Worm (Caenorhabditis elegans) whole organism, L4/young adult: Measurements from ENCODE around the gene C08F1.12.

Experiments used
- W03F9.2 ChIP-seq: fragments of 150-350 bp; optimal IDR thresholded peaks from 2 replicates; lab custom pipeline; 2014; ENCODE audit warnings: missing biosample characterization, missing genetic modification characterization
- dao-5 ChIP-seq: sonication (generic microtip); optimal IDR thresholded peaks from 2 replicates; lab custom pipeline; 2016; ENCODE audit warnings: missing genotype, missing genetic modification characterization, moderate library complexity, missing compliant biosample characterization
- him-1 ChIP-seq: sonication (generic microtip); optimal IDR thresholded peaks from 2 replicates; lab custom pipeline; 2016; ENCODE audit warnings: missing genotype, missing genetic modification reagents, missing genetic modification characterization, missing compliant biosample characterization

Gene C08F1.12

DNA sequence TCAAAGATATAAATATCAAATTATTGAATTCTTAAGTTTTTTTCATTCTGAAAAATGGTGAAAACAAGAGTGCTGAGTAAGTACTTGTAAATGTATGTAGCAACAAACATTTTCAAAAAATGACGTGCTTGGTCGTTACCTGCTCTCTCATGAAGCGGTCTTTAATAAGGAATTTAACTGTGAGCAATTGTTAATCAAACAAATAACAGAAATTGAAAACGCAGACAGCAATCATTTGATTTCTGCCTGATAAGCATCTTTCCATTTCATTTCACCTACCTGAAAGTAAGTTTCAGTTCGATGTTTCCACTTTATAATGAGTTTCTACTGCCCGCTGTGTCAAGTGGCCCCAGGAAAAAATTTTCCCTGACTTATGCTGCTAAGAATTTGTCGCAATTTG is 43.2 kb downstream of the C08F1.12 start, which contains the start of gene math-28:
math-28 (plus strand) TSS at position 301 of the 400 bp plus-strand sequence.
- no peak for TF ChIP-seq him-1 (tag; lab: Kevin White, UChicago)
- TF ChIP-seq W03F9.2 (tag; lab: Kevin White, UChicago) = no peak
- TF ChIP-seq dao-5 = no peak

DNA sequence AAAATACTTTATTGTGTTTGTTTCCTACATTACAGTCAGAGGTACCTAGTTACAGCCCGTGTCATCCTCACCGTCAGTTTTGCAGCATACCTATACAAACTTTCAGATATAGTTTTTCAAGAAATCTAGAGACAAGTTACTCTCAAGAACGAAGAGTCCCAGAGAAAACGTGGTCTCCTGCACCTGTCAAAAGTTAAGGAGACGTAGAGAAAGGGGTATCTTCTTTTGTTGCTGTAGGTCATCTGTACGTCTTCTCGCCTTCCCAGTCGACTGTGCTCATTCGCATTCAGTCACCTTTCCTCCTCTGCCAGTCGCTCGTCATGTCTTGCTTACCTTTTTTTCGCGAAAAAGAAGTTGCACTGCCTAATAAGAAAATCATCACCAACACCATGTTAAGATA is 44.7 kb downstream of the C08F1.12 start, which contains the start of gene F36H5.4:
F36H5.4 (plus strand) TSS at position 301 of the 400 bp plus-strand sequence.
- TF ChIP-seq W03F9.2 (tag; lab: Kevin White, UChicago) (no peak), dao-5 (no peak), him-1 (tag; lab: Kevin White, UChicago) (no peak)

ce11 chrII:1759602-1760001 is 46.7 kb downstream of the C08F1.12 start, which contains the start of gene F36H5.18:
Gene F36H5.18, plus strand, starts transcription at chrII:1759902.
- TF ChIP-seq him-1 (tag; lab: Kevin White, UChicago) (no peak), dao-5 (no peak)

DNA sequence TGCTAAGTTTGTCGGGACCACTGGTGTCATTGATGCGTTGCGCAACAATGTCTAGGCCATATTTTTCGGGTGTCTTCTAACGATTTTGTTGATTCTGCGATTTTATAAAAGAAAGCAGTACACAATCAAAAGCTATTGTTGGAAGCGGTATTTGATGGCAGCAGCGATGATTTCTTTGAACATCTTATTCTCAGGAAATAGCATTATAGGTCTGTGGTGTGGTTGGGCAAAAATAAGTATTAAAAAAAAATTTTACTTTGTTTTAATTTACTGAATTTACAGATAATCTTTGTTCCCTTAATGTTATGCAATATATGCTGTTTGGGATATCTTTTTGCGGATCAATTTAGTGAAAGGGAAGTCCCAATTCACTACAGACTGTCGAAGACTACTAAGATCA is 49.2 kb downstream of the C08F1.12 start, which contains the start of gene F36H5.10:
F36H5.10 (plus strand) TSS at position 301 of the 400 bp plus-strand sequence.
- TF ChIP-seq him-1 (tag; lab: Kevin White, UChicago) (no peak), dao-5 (no peak), W03F9.2 (tag; lab: Kevin White, UChicago) (no peak)

- no peak for TF ChIP-seq W03F9.2 (tag; lab: Kevin White, UChicago)
- TF ChIP-seq him-1 (tag; lab: Kevin White, UChicago) = no peak
- no peak for TF ChIP-seq dao-5
These were observed 49.7 kb downstream of the C08F1.12 start, which contains the start of gene fbxb-53 for ce11 chrII:1756582-1756981. Gene fbxb-53, plus strand, starts transcription at chrII:1756882.

DNA sequence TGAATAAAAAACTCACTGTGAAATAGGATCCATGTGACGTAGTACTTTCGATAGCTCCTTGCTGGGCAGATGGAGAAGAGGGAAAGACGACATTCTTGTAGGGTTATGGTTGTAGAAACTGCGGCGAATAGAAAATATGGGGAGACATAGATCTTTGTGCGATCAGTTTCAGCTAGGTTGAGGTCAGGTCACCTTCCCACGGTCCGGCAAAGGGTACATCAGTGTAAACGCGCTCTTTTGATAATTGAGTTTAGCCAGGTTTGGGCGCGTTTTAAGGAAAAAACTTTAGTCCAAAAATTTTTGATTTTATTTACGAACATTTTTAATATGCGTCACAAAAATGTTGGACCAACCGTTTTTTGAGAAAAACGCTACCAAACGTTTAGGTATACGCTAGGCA is 50.2 kb downstream of the C08F1.12 start, which contains the start of gene F36H5.17:
F36H5.17 (minus strand) TSS at position 101 of the 400 bp plus-strand sequence.
- TF ChIP-seq W03F9.2 (tag; lab: Kevin White, UChicago) = no peak
- TF ChIP-seq him-1 (tag; lab: Kevin White, UChicago) = no peak
- TF ChIP-seq dao-5 = no peak
